Comparison of ENCODE assay signal across 1 fruit fly cellular context in the genomic region with DNA sequence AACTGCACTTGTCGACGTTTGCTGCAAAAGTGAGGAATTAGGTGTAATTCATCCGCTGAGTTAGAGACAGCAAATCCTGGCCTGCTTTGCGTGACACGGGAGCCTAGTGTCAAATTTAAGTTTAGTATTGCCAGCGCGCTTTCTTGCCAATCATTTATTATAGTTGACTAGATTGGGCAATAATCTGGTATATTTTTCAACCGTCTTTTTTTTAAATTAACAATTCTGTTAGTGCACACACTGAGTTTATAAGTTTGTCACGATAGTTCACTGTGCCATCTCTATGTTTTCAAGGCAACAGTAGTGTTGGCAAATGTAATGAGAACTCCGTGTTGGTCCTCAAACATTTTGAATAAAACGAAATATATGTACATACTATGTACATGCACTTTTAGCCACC.
TF ChIP-seq lines count a peak whose summit lies in the region.

TSS of gene CG9641 (minus strand) at position 34 of the 400 bp plus-strand sequence.
TSS of gene CG3165 (plus strand) at position 294 of the 400 bp plus-strand sequence.

TF ChIP-seq in whole organism, embryonic, 481 proteins besides CTCF, POLR2A, EP300 and RAD21 (continued from another document and continues in another):
- TF ChIP-seq Rx (GFP tag; IDR thresholded peaks at IDR 0.05; lab: Robert Waterston, UW): peak; percentile 66
- TF ChIP-seq Side (GFP tag; optimal IDR thresholded peaks at IDR 0.05; lab: Kevin White, UChicago): peak; percentile 90
- peak; percentile 92 for TF ChIP-seq CG13624 (GFP tag; optimal IDR thresholded peaks at IDR 0.05; lab: Kevin White, UChicago)
- TF ChIP-seq exex (tag; optimal IDR thresholded peaks at IDR 0.05; lab: Kevin White, UChicago): no peak
- TF ChIP-seq da (GFP tag; optimal IDR thresholded peaks at IDR 0.05; lab: Kevin White, UChicago): peak; percentile 63
- TF ChIP-seq CG30403 (GFP tag; optimal IDR thresholded peaks at IDR 0.05; lab: Kevin White, UChicago): peak; percentile 92
- no peak; the same call in 1 of the 2 replicates for TF ChIP-seq Ravus (GFP tag; IDR thresholded peaks at IDR 0.05; lab: Robert Waterston, UW)
- no peak for TF ChIP-seq BtbVII (GFP tag; optimal IDR thresholded peaks at IDR 0.05; lab: Kevin White, UChicago)
- TF ChIP-seq CG13424 (tag; optimal IDR thresholded peaks at IDR 0.05; lab: Kevin White, UChicago): peak; percentile 86
- TF ChIP-seq CG9817 (tag; optimal IDR thresholded peaks at IDR 0.05; lab: Kevin White, UChicago): peak; percentile 83
- TF ChIP-seq gt (GFP tag; IDR thresholded peaks at IDR 0.05; lab: Robert Waterston, UW): peak; percentile 55; the same call in 1 of the 2 replicates
- TF ChIP-seq grau (tag; optimal IDR thresholded peaks at IDR 0.05; lab: Kevin White, UChicago): peak; percentile 85
- peak; percentile 89 for TF ChIP-seq CG2712 (tag; optimal IDR thresholded peaks at IDR 0.05; lab: Kevin White, UChicago)
- no peak for TF ChIP-seq CG6175 (GFP tag; IDR thresholded peaks at IDR 0.05; lab: Robert Waterston, UW)
- TF ChIP-seq CoRest (tag; optimal IDR thresholded peaks at IDR 0.05; lab: Kevin White, UChicago): peak; percentile 90
- no peak for TF ChIP-seq Asciz (GFP tag; optimal IDR thresholded peaks at IDR 0.05; lab: Kevin White, UChicago)
- peak; percentile 65 for TF ChIP-seq CG1233 (GFP tag; optimal IDR thresholded peaks at IDR 0.05; lab: Kevin White, UChicago)
- peak; percentile 72 for TF ChIP-seq HmgD (GFP tag; optimal IDR thresholded peaks at IDR 0.05; lab: Kevin White, UChicago)
- peak; percentile 91 for TF ChIP-seq CG2129 (GFP tag; IDR thresholded peaks at IDR 0.05; lab: Robert Waterston, UW; ENCODE audit: partially characterized antibody)
- TF ChIP-seq Gsc (GFP tag; IDR thresholded peaks at IDR 0.05; lab: Robert Waterston, UW): no peak
- TF ChIP-seq CG32767 (GFP tag; IDR thresholded peaks at IDR 0.05; lab: Robert Waterston, UW): peak; percentile 65; the same call in 1 of the 2 replicates
- TF ChIP-seq inv (GFP tag; IDR thresholded peaks at IDR 0.05; lab: Robert Waterston, UW; ENCODE audit: partially characterized antibody): peak; percentile 94
- peak; percentile 81 for TF ChIP-seq kay (GFP tag; optimal IDR thresholded peaks at IDR 0.05; lab: Kevin White, UChicago)
- peak; percentile 77 for TF ChIP-seq dm (GFP tag; optimal IDR thresholded peaks at IDR 0.05; lab: Kevin White, UChicago)
- peak; percentile 64; the same call in 1 of the 2 replicates for TF ChIP-seq Awh (GFP tag; IDR thresholded peaks at IDR 0.05; lab: Robert Waterston, UW)
- TF ChIP-seq Bdp1 (GFP tag; optimal IDR thresholded peaks at IDR 0.05; lab: Kevin White, UChicago): peak; percentile 83
- no peak for TF ChIP-seq lab (GFP tag; optimal IDR thresholded peaks at IDR 0.05; lab: Kevin White, UChicago)
- TF ChIP-seq lola (GFP tag; optimal IDR thresholded peaks at IDR 0.05; lab: Kevin White, UChicago): peak in 1 of 3 experiments; percentile 84
- TF ChIP-seq CG12104 (GFP tag; optimal IDR thresholded peaks at IDR 0.05; lab: Kevin White, UChicago): peak; percentile 75
- peak; percentile 49 for TF ChIP-seq Usf (GFP tag; optimal IDR thresholded peaks at IDR 0.05; lab: Kevin White, UChicago)
- TF ChIP-seq CG2199 (GFP tag; IDR thresholded peaks at IDR 0.05; lab: Robert Waterston, UW): peak; percentile 80; the same call in 2 of the 3 replicates
- TF ChIP-seq Sry-δ (GFP tag; optimal IDR thresholded peaks at IDR 0.05; lab: Kevin White, UChicago): peak; percentile 98
- TF ChIP-seq mirr (GFP tag; optimal IDR thresholded peaks at IDR 0.05; lab: Kevin White, UChicago): no peak
- TF ChIP-seq E2f1 (GFP tag; IDR thresholded peaks at IDR 0.05; lab: Robert Waterston, UW): peak; percentile 74
- TF ChIP-seq lmd (GFP tag; IDR thresholded peaks at IDR 0.05; lab: Robert Waterston, UW): peak; percentile 81
- no peak for TF ChIP-seq D19B (GFP tag; optimal IDR thresholded peaks at IDR 0.05; lab: Kevin White, UChicago)
- peak; percentile 73 for TF ChIP-seq ttk (GFP tag; IDR thresholded peaks at IDR 0.05; lab: Robert Waterston, UW)
- TF ChIP-seq CG2678 (tag; optimal IDR thresholded peaks at IDR 0.05; lab: Kevin White, UChicago): no peak
- peak; percentile 93 for TF ChIP-seq tin (GFP tag; optimal IDR thresholded peaks at IDR 0.05; lab: Kevin White, UChicago)
- peak; percentile 66 for TF ChIP-seq Abd-B (GFP tag; optimal IDR thresholded peaks at IDR 0.05; lab: Kevin White, UChicago)
- peak; percentile 72 for TF ChIP-seq CG8388 (GFP tag; optimal IDR thresholded peaks at IDR 0.05; lab: Kevin White, UChicago)
- TF ChIP-seq CkIIα-i1 (GFP tag; IDR thresholded peaks at IDR 0.05; lab: Robert Waterston, UW): no peak
- TF ChIP-seq CG11247 (GFP tag; IDR thresholded peaks at IDR 0.05; lab: Robert Waterston, UW): peak; percentile 80
- TF ChIP-seq h (optimal IDR thresholded peaks at IDR 0.05; lab: Kevin White, UChicago): no peak
- TF ChIP-seq CG4424 (GFP tag; optimal IDR thresholded peaks at IDR 0.05; lab: Kevin White, UChicago): peak; percentile 91
- TF ChIP-seq bsh (GFP tag; optimal IDR thresholded peaks at IDR 0.05; lab: Kevin White, UChicago): peak; percentile 77 to 85
- peak; percentile 58; the same call in 1 of the 2 replicates for TF ChIP-seq Taf1 (GFP tag; IDR thresholded peaks at IDR 0.05; lab: Robert Waterston, UW)
- TF ChIP-seq ab (GFP tag; optimal IDR thresholded peaks at IDR 0.05; lab: Kevin White, UChicago): peak; percentile 76
- TF ChIP-seq CG30431 (GFP tag; optimal IDR thresholded peaks at IDR 0.05; lab: Kevin White, UChicago): peak; percentile 62
- no peak for TF ChIP-seq pros (GFP tag; optimal IDR thresholded peaks at IDR 0.05; lab: Kevin White, UChicago)
- no peak for TF ChIP-seq CG6654 (GFP tag; optimal IDR thresholded peaks at IDR 0.05; lab: Kevin White, UChicago)
- TF ChIP-seq ken (GFP tag; IDR thresholded peaks at IDR 0.05; lab: Robert Waterston, UW): peak; percentile 86
- peak; percentile 70 for TF ChIP-seq NC2α (GFP tag; optimal IDR thresholded peaks at IDR 0.05; lab: Kevin White, UChicago)
- peak; percentile 66 for TF ChIP-seq CG12299 (tag; optimal IDR thresholded peaks at IDR 0.05; lab: Kevin White, UChicago)
- TF ChIP-seq bcd (GFP tag; optimal IDR thresholded peaks at IDR 0.05; lab: Kevin White, UChicago): peak; percentile 80
- TF ChIP-seq NFAT (GFP tag; IDR thresholded peaks at IDR 0.05; lab: Robert Waterston, UW): peak; percentile 78
- peak; percentile 54 for TF ChIP-seq CG10431 (GFP tag; optimal IDR thresholded peaks at IDR 0.05; lab: Kevin White, UChicago)
- 0 out of 2 replicates have a peak, but pooled peaks have one; percentile 30 for TF ChIP-seq Dref (GFP tag; IDR thresholded peaks at IDR 0.05; lab: Robert Waterston, UW)
- peak; percentile 45; the same call in 1 of the 2 replicates for TF ChIP-seq ap (GFP tag; IDR thresholded peaks at IDR 0.05; lab: Robert Waterston, UW)
- peak; percentile 87 for TF ChIP-seq CG12391 (tag; optimal IDR thresholded peaks at IDR 0.05; lab: Kevin White, UChicago)
- TF ChIP-seq pho (GFP tag; optimal IDR thresholded peaks at IDR 0.05; lab: Kevin White, UChicago): peak; percentile 83
- TF ChIP-seq ems (GFP tag; optimal IDR thresholded peaks at IDR 0.05; lab: Kevin White, UChicago): peak; percentile 90
- peak; percentile 81 for TF ChIP-seq eyg (GFP tag; optimal IDR thresholded peaks at IDR 0.05; lab: Kevin White, UChicago)
- no peak for TF ChIP-seq zf30C (GFP tag; optimal IDR thresholded peaks at IDR 0.05; lab: Kevin White, UChicago)
- peak; percentile 51 for TF ChIP-seq MTF-1 (GFP tag; optimal IDR thresholded peaks at IDR 0.05; lab: Kevin White, UChicago; ENCODE audit: borderline replicate concordance)
- no peak for TF ChIP-seq Blimp-1 (GFP tag; optimal IDR thresholded peaks at IDR 0.05; lab: Kevin White, UChicago)
- no peak for TF ChIP-seq cad (GFP tag; optimal IDR thresholded peaks at IDR 0.05; lab: Kevin White, UChicago)
- no peak for TF ChIP-seq D (optimal IDR thresholded peaks at IDR 0.05; lab: Kevin White, UChicago)
- TF ChIP-seq D (GFP tag; optimal IDR thresholded peaks at IDR 0.05; lab: Kevin White, UChicago): peak; percentile 72
- peak; percentile 64 for TF ChIP-seq CG7963 (GFP tag; IDR thresholded peaks at IDR 0.05; lab: Robert Waterston, UW; ENCODE audit: partially characterized antibody)
- TF ChIP-seq CG1602 (GFP tag; optimal IDR thresholded peaks at IDR 0.05; lab: Kevin White, UChicago): peak; percentile 82
- peak; percentile 74 for TF ChIP-seq al (GFP tag; IDR thresholded peaks at IDR 0.05; lab: Robert Waterston, UW)
- peak; percentile 82 for TF ChIP-seq CG10147 (GFP tag; optimal IDR thresholded peaks at IDR 0.05; lab: Kevin White, UChicago)
- TF ChIP-seq peb (GFP tag; IDR thresholded peaks at IDR 0.05; lab: Robert Waterston, UW): peak; percentile 73
- peak; percentile 74 for TF ChIP-seq fd96Cb (tag; optimal IDR thresholded peaks at IDR 0.05; lab: Kevin White, UChicago)
- no peak for TF ChIP-seq Hmx (GFP tag; optimal IDR thresholded peaks at IDR 0.05; lab: Kevin White, UChicago)
- TF ChIP-seq Hr78 (GFP tag; optimal IDR thresholded peaks at IDR 0.05; lab: Kevin White, UChicago): no peak
- peak; percentile 50 for TF ChIP-seq Hand (GFP tag; optimal IDR thresholded peaks at IDR 0.05; lab: Kevin White, UChicago)
- no peak for TF ChIP-seq jing (GFP tag; optimal IDR thresholded peaks at IDR 0.05; lab: Kevin White, UChicago)
- TF ChIP-seq Stat92E (GFP tag; optimal IDR thresholded peaks at IDR 0.05; lab: Kevin White, UChicago): peak in 1 of 3 experiments; percentile 74
- TF ChIP-seq CG4404 (GFP tag; IDR thresholded peaks at IDR 0.05; lab: Robert Waterston, UW): peak; percentile 89
- no peak for TF ChIP-seq ATbp (GFP tag; optimal IDR thresholded peaks at IDR 0.05; lab: Kevin White, UChicago)
- TF ChIP-seq CG14965 (GFP tag; optimal IDR thresholded peaks at IDR 0.05; lab: Kevin White, UChicago; ENCODE audit: borderline replicate concordance): no peak
- peak; percentile 88 for TF ChIP-seq CG16863 (GFP tag; optimal IDR thresholded peaks at IDR 0.05; lab: Kevin White, UChicago)
- no peak for TF ChIP-seq dimm (GFP tag; IDR thresholded peaks at IDR 0.05; lab: Robert Waterston, UW)
- peak; percentile 61 for TF ChIP-seq Adf1 (GFP tag; IDR thresholded peaks at IDR 0.05; lab: Robert Waterston, UW)
- TF ChIP-seq Sin3A (optimal IDR thresholded peaks at IDR 0.05; lab: Kevin White, UChicago): peak; percentile 76
- peak; percentile 88 for TF ChIP-seq Dip3 (GFP tag; optimal IDR thresholded peaks at IDR 0.05; lab: Kevin White, UChicago)
- TF ChIP-seq nerfin-1 (tag; optimal IDR thresholded peaks at IDR 0.05; lab: Kevin White, UChicago): peak; percentile 83
- peak; percentile 81 for TF ChIP-seq NC2β (GFP tag; optimal IDR thresholded peaks at IDR 0.05; lab: Kevin White, UChicago)
- peak; percentile 91 for TF ChIP-seq B-H2 (GFP tag; optimal IDR thresholded peaks at IDR 0.05; lab: Kevin White, UChicago)
- no peak for TF ChIP-seq CG31365 (tag; optimal IDR thresholded peaks at IDR 0.05; lab: Kevin White, UChicago)
- peak; percentile 85; the same call in 2 of the 3 replicates for TF ChIP-seq mld (GFP tag; IDR thresholded peaks at IDR 0.05; lab: Robert Waterston, UW; ENCODE audit: partially characterized antibody)
- peak; percentile 56 for TF ChIP-seq CG5953 (GFP tag; IDR thresholded peaks at IDR 0.05; lab: Robert Waterston, UW)
- peak; percentile 67; the same call in 1 of the 2 replicates for TF ChIP-seq danr (GFP tag; IDR thresholded peaks at IDR 0.05; lab: Robert Waterston, UW)
- TF ChIP-seq nmo (GFP tag; optimal IDR thresholded peaks at IDR 0.05; lab: Kevin White, UChicago): peak; percentile 91
- peak; percentile 62 for TF ChIP-seq B-H1 (GFP tag; IDR thresholded peaks at IDR 0.05; lab: Robert Waterston, UW)
- peak; percentile 89 for TF ChIP-seq bbx (GFP tag; IDR thresholded peaks at IDR 0.05; lab: Robert Waterston, UW; ENCODE audit: partially characterized antibody)
- TF ChIP-seq CG12659 (GFP tag; optimal IDR thresholded peaks at IDR 0.05; lab: Kevin White, UChicago): peak; percentile 89
- peak; percentile 92 for TF ChIP-seq CG2120 (GFP tag; optimal IDR thresholded peaks at IDR 0.05; lab: Kevin White, UChicago)
- peak; percentile 84 for TF ChIP-seq CG8290 (GFP tag; optimal IDR thresholded peaks at IDR 0.05; lab: Kevin White, UChicago)
- peak in 1 of 2 experiments; percentile 77 for TF ChIP-seq CG8290 (tag; optimal IDR thresholded peaks at IDR 0.05; lab: Kevin White, UChicago)
- no peak for TF ChIP-seq gem (tag; optimal IDR thresholded peaks at IDR 0.05; lab: Kevin White, UChicago)
- TF ChIP-seq kah (GFP tag; optimal IDR thresholded peaks at IDR 0.05; lab: Kevin White, UChicago): peak; percentile 68
- TF ChIP-seq sens (GFP tag; lab: Kevin White, UChicago): peak; percentile 98
- peak; percentile 88 for TF ChIP-seq phol (tag; optimal IDR thresholded peaks at IDR 0.05; lab: Kevin White, UChicago)
- TF ChIP-seq CHES-1-like (GFP tag; optimal IDR thresholded peaks at IDR 0.05; lab: Kevin White, UChicago): peak; percentile 88
- peak; percentile 86 for TF ChIP-seq CG12155 (GFP tag; optimal IDR thresholded peaks at IDR 0.05; lab: Kevin White, UChicago)
- no peak for TF ChIP-seq CG8478 (optimal IDR thresholded peaks at IDR 0.05; lab: Kevin White, UChicago)
- no peak for TF ChIP-seq CG17912 (GFP tag; optimal IDR thresholded peaks at IDR 0.05; lab: Kevin White, UChicago)
- TF ChIP-seq nom (GFP tag; optimal IDR thresholded peaks at IDR 0.05; lab: Kevin White, UChicago): peak; percentile 73
- TF ChIP-seq fru (optimal IDR thresholded peaks at IDR 0.05; lab: Kevin White, UChicago): no peak
- TF ChIP-seq TFAM (GFP tag; optimal IDR thresholded peaks at IDR 0.05; lab: Kevin White, UChicago): no peak
- TF ChIP-seq CG10462 (GFP tag; optimal IDR thresholded peaks at IDR 0.05; lab: Kevin White, UChicago): peak; percentile 70
- peak; percentile 69 for TF ChIP-seq CG16815 (GFP tag; optimal IDR thresholded peaks at IDR 0.05; lab: Kevin White, UChicago)
- TF ChIP-seq Atf-2 (GFP tag; optimal IDR thresholded peaks at IDR 0.05; lab: Kevin White, UChicago): peak; percentile 92
- TF ChIP-seq her (GFP tag; optimal IDR thresholded peaks at IDR 0.05; lab: Kevin White, UChicago): peak; percentile 80
- peak; percentile 79 for TF ChIP-seq CG14667 (GFP tag; IDR thresholded peaks at IDR 0.05; lab: Robert Waterston, UW)
- peak; percentile 72; the same call in 2 of the 3 replicates for TF ChIP-seq CG11560 (tag; IDR thresholded peaks at IDR 0.05; lab: Robert Waterston, UW)
- TF ChIP-seq CG5245 (GFP tag; optimal IDR thresholded peaks at IDR 0.05; lab: Kevin White, UChicago): peak; percentile 87
- peak; percentile 82 for TF ChIP-seq Fer1 (GFP tag; optimal IDR thresholded peaks at IDR 0.05; lab: Kevin White, UChicago)
- TF ChIP-seq CG30020 (tag; optimal IDR thresholded peaks at IDR 0.05; lab: Kevin White, UChicago): peak; percentile 79
- TF ChIP-seq sna (GFP tag; IDR thresholded peaks at IDR 0.05; lab: Robert Waterston, UW; ENCODE audit: partially characterized antibody): peak; percentile 99
- no peak for TF ChIP-seq kni (GFP tag; optimal IDR thresholded peaks at IDR 0.05; lab: Kevin White, UChicago)
